Worm (Caenorhabditis elegans) whole organism, early embryonic: ENCODE measurements around the gene max-2.

Source experiments
- ama-1 ChIP-seq: fragments of 150-350 bp; optimal IDR thresholded peaks from 2 replicates; lab custom pipeline; 2014
- ceh-13 ChIP-seq: fragments of 200-800 bp; sonication (Bioruptor generic); optimal IDR thresholded peaks from 2 replicates; lab custom pipeline; 2018; ENCODE audit warnings: mild to moderate bottlenecking, missing genetic modification characterization, missing compliant biosample characterization
- flt-1 ChIP-seq: fragments of 200-800 bp; sonication (Bioruptor generic); IDR thresholded peaks from 2 replicates; pipeline ENCODE4 v1.3.6; 2022; ENCODE audit warnings: missing genetic modification characterization, missing compliant biosample characterization
- hmbx-1 ChIP-seq: sonication (generic microtip); optimal IDR thresholded peaks from 2 replicates; lab custom pipeline; 2016; ENCODE audit warnings: mild to moderate bottlenecking, missing genetic modification characterization, missing compliant biosample characterization
- hmg-4 ChIP-seq: fragments of 200-800 bp; sonication (Bioruptor generic); optimal IDR thresholded peaks from 2 replicates; lab custom pipeline; 2018; ENCODE audit warnings: mild to moderate bottlenecking, missing genetic modification characterization, missing compliant biosample characterization
- hnd-1 ChIP-seq: sonication (generic microtip); optimal IDR thresholded peaks from 2 replicates; lab custom pipeline; 2016; ENCODE audit warnings: missing genetic modification characterization, missing compliant biosample characterization
- pes-1 ChIP-seq: fragments of 200-800 bp; sonication (Bioruptor generic); IDR thresholded peaks from 2 replicates; pipeline ENCODE4 v1.3.6; 2022; ENCODE audit warnings: missing genetic modification reagents, missing genetic modification characterization, missing compliant biosample characterization
- sea-1 ChIP-seq: fragments of 200-800 bp; sonication (Bioruptor generic); conservative IDR thresholded peaks from 2 replicates; pipeline ENCODE4 v1.3.6; 2022; ENCODE audit warnings: missing genetic modification characterization, missing compliant biosample characterization
- tbx-11 ChIP-seq: fragments of 200-800 bp; sonication (Bioruptor generic); IDR thresholded peaks from 2 replicates; pipeline ENCODE4 v1.3.6; 2022; ENCODE audit warnings: missing genetic modification characterization, missing compliant biosample characterization
- tbx-37 ChIP-seq: fragments of 200-800 bp; sonication (Bioruptor generic); conservative IDR thresholded peaks from 2 replicates; pipeline ENCODE4 v1.3.6; 2022; ENCODE audit warnings: missing genetic modification reagents, missing genetic modification characterization, missing compliant biosample characterization

DNA sequence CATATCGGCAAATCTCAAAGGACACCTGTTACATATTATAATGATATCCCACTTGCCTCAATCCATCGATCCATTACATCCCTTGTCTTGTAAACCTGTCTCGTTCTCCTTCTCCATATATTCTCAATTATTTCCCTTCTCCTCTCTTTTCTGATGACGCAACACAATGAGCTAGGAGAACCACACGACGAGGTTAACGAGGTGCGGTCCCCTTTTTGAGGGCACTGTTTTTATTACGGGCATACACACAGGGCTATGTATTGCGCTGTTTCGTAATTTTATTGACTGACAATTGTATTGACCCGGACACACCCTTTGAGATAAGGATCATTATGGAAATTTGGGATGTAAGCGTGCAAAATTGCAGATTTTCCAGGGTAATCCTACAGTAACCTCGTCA is 47.0 kb downstream of the max-2 start:
- no peak for TF ChIP-seq ama-1 (lab: Kevin White, UChicago)
- TF ChIP-seq flt-1 (GFP tag; lab: Robert Waterston, UW), result no peak
- TF ChIP-seq tbx-11 (GFP tag; lab: Robert Waterston, UW), result no peak
- no peak for TF ChIP-seq sea-1
- TF ChIP-seq hmg-4 (GFP tag; lab: Kevin White, UChicago), result no peak
- TF ChIP-seq ceh-13 (GFP tag; lab: Kevin White, UChicago), result no peak
- no peak for TF ChIP-seq hmbx-1 (tag; lab: Kevin White, UChicago)
- TF ChIP-seq tbx-37 (GFP tag; lab: Robert Waterston, UW), result no peak
- no peak for TF ChIP-seq pes-1 (GFP tag; lab: Robert Waterston, UW)
- no peak for TF ChIP-seq hnd-1 (tag; lab: Kevin White, UChicago)
